Worm (Caenorhabditis elegans) whole organism, L4/young adult: Measurements from ENCODE around the gene ZK1307.7.
A peak's percentile ranks its signal among the peaks of the same experiment; 100 is the strongest.

Source experiments
- W03F9.2 ChIP-seq: fragments of 150-350 bp; optimal IDR thresholded peaks from 2 replicates; lab custom pipeline; 2014; ENCODE audit warnings: missing biosample characterization, missing genetic modification characterization
- dao-5 ChIP-seq: sonication (generic microtip); optimal IDR thresholded peaks from 2 replicates; lab custom pipeline; 2016; ENCODE audit warnings: missing genotype, missing genetic modification characterization, moderate library complexity, missing compliant biosample characterization
- him-1 ChIP-seq: sonication (generic microtip); optimal IDR thresholded peaks from 2 replicates; lab custom pipeline; 2016; ENCODE audit warnings: missing genotype, missing genetic modification reagents, missing genetic modification characterization, missing compliant biosample characterization

Gene ZK1307.7

ce11 chrII:9604685-9605084 lies 31.7 kb upstream of the ZK1307.7 start:
- TF ChIP-seq W03F9.2 (tag; lab: Kevin White, UChicago) (no peak), him-1 (tag; lab: Kevin White, UChicago) (no peak), dao-5 (tag; lab: Kevin White, UChicago) (no peak)

DNA sequence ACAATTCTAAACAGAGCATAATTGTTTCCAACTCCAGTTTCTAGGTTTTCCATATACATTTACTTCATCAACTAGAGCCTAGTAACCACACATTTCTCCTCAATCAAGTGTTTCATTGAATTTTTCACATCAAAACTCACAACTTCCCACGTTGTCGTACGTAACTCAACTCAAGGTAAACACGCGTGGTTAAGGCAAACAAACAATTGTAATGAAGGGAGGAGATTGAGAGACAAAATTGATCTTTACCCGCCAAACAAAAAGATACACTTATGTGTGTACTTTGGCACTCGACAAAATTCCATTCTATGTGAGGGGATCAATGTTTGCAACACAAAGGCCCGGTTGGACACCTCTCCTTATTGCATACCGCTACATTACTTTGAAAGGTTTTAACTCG lies 31.1 kb upstream of the ZK1307.7 start, which contains the start of gene nhr-19:
nhr-19 (minus strand) TSS at position 191 of the 400 bp plus-strand sequence.
- TF ChIP-seq dao-5 (tag; lab: Kevin White, UChicago) (no peak), W03F9.2 (tag; lab: Kevin White, UChicago) (no peak), him-1 (tag; lab: Kevin White, UChicago) (no peak)

DNA sequence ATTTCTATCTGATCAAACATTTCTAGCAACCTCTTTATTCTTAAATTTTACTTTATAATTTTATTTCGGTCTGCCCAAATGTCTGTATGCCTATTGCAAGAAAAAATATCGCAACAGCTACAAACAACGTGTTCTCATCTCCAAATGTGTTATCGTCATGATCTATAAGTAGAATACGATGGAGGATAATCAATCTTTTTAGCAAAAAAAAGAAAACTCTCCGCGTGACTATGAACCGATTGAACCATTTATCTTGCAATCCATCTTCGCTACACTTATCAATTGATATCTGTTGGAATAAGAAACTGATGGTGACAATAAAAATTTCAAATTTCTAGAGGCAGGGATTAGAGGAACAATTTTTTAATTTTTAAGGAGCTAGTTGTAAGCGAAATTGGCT lies 30.4 kb upstream of the ZK1307.7 start:
- TF ChIP-seq him-1 (tag; lab: Kevin White, UChicago) (no peak), W03F9.2 (tag; lab: Kevin White, UChicago) (no peak), dao-5 (tag; lab: Kevin White, UChicago) (no peak)

ce11 chrII:9606485-9607036 lies 29.8 kb upstream of the ZK1307.7 start:
- no peak for TF ChIP-seq W03F9.2 (tag; lab: Kevin White, UChicago)
- TF ChIP-seq him-1 (tag; lab: Kevin White, UChicago) = no peak
- no peak for TF ChIP-seq dao-5 (tag; lab: Kevin White, UChicago)

DNA sequence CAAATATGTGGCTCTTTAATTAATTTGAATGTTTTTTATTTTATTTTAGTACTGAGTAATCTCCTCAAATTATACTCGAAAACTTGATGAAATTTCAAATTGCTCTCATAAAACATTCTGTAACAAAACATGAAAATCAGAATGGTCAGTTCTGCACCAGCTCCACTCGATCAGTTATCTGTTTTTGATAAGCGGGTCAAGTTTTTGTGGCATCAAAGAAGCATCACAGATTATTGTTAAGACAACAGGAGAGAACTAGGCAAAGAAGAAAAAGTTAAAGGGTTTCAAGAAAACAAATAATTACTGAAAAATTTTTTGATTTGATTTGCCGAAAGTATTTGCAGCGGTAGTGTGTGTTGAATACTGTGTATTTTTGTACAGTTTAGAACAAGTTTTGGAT lies 29.3 kb upstream of the ZK1307.7 start:
- TF ChIP-seq dao-5 (tag; lab: Kevin White, UChicago) (no peak), W03F9.2 (tag; lab: Kevin White, UChicago) (no peak), him-1 (tag; lab: Kevin White, UChicago) (no peak)

DNA sequence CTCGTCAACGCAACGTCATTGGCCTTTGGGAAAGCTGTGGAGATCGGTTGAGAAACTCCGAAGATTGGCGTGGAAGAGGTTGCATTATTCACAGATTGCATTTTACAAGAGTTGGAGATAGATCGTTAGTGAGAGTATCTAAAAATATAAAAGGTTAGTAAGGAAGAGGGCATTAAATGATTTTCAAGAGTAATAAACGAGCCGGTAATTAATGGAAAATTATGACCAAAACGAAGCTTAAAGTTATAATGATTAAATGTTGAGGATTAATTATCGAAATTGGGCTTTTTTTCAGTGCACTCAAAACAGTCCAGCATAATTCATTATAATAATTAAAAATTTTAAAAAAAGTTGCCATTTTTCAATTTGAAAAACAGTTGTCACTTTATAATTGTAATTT lies 27.1 kb upstream of the ZK1307.7 start, which contains the start of gene pap-2:
pap-2 (minus strand) TSS at position 101 of the 400 bp plus-strand sequence.
- TF ChIP-seq W03F9.2 (tag; lab: Kevin White, UChicago) (no peak), him-1 (tag; lab: Kevin White, UChicago) (no peak), dao-5 (tag; lab: Kevin White, UChicago) (no peak)

DNA sequence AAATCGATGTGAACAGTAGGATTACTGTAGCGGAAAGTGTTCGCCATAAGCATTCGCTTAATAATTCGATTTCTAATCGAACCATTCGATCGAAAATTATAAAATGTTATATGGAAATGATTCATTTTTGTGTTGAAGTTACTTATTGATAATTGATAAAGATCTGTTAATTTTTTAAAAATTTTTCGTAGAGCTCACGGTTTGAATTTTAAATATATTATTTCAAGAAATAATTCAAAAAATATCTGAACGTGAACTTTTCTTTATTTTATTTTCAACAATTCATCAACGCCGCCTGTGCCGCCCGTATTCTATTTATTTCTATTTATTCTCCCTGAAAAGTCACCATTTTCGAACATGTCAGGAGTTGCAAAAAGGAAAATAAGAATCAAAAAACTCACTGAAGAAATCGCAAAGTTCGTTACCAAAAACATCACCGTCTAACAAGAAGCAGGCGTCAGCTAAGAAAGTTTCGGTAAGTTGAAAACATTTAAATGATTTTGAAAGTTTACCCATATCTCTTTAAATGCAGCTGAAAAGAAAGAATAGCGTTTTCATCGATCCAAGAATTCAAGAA lies 25.0 kb upstream of the ZK1307.7 start, which contains the start of the genes T15H9.5 and T15H9.4:
T15H9.5 (minus strand) TSS at position 101 of the 577 bp plus-strand sequence.
T15H9.4 (plus strand) TSS at position 527 of the 577 bp plus-strand sequence.
- TF ChIP-seq him-1 (tag; lab: Kevin White, UChicago) = no peak
- no peak for TF ChIP-seq W03F9.2 (tag; lab: Kevin White, UChicago)
- no peak for TF ChIP-seq dao-5 (tag; lab: Kevin White, UChicago)

ce11 chrII:9614728-9615127 lies 21.7 kb upstream of the ZK1307.7 start, which contains the start of gene hlh-6:
hlh-6 (minus strand) TSS chrII:9614828.
- TF ChIP-seq dao-5 (tag; lab: Kevin White, UChicago) = no peak
- TF ChIP-seq him-1 (tag; lab: Kevin White, UChicago) = no peak
- TF ChIP-seq W03F9.2 (tag; lab: Kevin White, UChicago) = no peak

ce11 chrII:9617039-9617901 lies 19.1 kb upstream of the ZK1307.7 start, which contains the start of gene hal-3:
hal-3 (minus strand) TSS chrII:9617125.
- no peak for TF ChIP-seq dao-5 (tag; lab: Kevin White, UChicago)
- peak; percentile 16 for TF ChIP-seq W03F9.2 (tag; lab: Kevin White, UChicago)

DNA sequence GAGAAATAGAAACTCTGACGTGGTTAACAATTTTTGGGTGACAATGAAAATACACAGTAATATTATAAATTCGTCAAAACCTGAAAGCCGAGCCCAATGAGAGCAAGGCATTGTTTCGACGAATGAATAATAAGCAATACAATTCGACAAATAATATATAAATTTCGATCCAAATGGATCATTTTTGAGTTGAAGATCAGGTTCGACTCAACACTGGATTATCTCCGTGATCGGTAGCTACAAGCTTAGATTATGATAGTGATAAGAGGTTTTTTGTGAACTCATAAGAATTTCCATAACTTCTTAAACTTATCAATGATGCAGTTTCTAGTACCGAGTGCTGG lies 18.5 kb upstream of the ZK1307.7 start:
- TF ChIP-seq him-1 (tag; lab: Kevin White, UChicago) = no peak
- no peak for TF ChIP-seq dao-5 (tag; lab: Kevin White, UChicago)
- no peak for TF ChIP-seq W03F9.2 (tag; lab: Kevin White, UChicago)

DNA sequence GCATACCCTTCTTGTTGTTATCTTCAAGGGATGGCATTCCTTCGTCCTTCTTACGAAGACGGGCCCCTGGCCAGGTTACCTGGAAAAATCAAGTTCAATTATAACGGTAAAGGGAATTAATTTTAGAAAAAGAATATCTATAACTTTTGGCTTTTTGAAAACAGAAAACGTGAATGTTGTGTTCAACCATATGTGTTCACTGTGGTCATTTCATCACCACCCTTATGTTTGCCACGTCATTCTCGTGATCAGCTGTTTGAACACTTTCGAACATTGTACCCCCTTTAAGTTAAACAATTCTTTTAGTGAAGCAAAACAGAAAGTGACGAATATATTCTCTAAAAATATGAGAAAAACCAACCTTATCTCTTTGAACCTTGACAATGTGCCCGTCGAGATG lies 17.6 kb upstream of the ZK1307.7 start:
- TF ChIP-seq W03F9.2 (tag; lab: Kevin White, UChicago) (no peak), dao-5 (tag; lab: Kevin White, UChicago) (no peak), him-1 (tag; lab: Kevin White, UChicago) (no peak)

DNA sequence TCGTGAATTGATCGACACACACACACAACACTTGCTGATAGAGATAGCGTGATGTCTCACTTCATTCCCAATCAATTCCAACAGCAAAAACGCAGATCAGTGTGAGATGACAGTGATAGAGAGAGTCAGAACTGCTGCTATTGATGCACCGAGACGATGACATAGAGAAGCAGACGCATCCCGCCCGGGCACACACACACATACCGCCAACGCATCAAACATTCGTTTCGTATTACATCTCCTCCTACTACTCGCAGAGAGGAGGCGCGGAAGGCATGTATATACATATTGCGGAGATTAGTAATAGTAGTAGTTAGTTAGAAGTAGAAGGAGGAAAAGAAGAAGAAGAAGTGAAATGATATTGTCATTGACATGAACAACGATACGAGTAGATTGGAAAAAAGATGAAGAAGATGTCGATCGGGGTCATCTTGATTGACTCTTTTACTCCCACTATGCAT lies 17.0 kb upstream of the ZK1307.7 start:
- TF ChIP-seq W03F9.2 (tag; lab: Kevin White, UChicago) = no peak
- no peak for TF ChIP-seq dao-5 (tag; lab: Kevin White, UChicago)
- no peak for TF ChIP-seq him-1 (tag; lab: Kevin White, UChicago)

DNA sequence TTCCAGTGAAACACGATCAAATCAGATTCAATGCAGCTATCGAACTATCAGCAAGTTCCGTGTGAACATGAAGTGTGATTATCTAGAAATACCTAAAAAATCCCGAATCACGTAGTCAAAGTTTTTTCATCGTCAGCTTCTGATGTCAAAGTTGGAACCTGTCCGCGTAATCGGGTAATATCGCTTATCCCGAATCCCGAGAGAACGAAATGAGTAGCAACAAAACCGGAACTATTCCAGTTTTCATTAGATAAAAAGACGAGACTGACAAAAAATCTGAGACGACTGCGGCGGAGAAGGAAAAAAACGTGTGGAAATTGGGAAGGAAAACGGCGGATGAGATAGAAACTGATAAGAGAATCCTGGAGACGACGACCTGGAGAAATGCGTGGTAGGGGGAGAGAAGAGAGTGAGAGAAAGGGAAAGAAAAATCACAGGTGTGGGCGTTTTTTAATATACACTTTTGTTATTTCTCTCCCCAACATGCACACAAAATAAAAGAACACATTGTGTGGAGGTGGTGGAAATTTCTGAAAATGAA lies 16.3 kb upstream of the ZK1307.7 start:
- TF ChIP-seq him-1 (tag; lab: Kevin White, UChicago) = no peak
- TF ChIP-seq W03F9.2 (tag; lab: Kevin White, UChicago) = no peak
- no peak for TF ChIP-seq dao-5 (tag; lab: Kevin White, UChicago)
